Worm (Caenorhabditis elegans): Measurements from ENCODE around the gene mob-2.

mob-2 gene

ce11 chrX:13206911-13207310 lies 37.0 kb upstream of the mob-2 start:
- TF ChIP-seq aha-1 (tag) (peak; percentile 16), dpl-1 (GFP tag; optimal IDR thresholded peaks at IDR 0.05) (no peak)

DNA sequence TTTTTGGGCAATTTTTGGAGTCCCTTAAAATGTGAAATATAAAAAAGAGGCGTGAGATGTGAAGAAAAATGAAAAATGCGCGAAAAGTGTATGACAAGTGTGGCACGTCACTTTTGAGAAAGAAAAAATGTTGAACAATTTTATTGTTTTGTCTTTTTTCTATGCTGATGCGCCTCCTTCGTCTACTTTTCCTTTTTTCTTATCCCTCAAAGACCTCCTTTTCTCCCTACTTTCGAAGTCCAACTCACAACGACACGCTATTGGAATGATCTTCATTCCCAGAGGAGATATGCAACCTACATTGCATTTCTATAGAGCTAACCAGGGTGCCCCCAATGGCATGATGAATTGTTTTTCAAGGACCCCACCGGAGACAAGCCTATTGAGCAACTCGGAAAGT lies 36.1 kb upstream of the mob-2 start:
- TF ChIP-seq mep-1 (tag; optimal IDR thresholded peaks at IDR 0.05), result peak; percentile 23
- no peak for TF ChIP-seq ZK337.2 (GFP tag; IDR thresholded peaks at IDR 0.05)

DNA sequence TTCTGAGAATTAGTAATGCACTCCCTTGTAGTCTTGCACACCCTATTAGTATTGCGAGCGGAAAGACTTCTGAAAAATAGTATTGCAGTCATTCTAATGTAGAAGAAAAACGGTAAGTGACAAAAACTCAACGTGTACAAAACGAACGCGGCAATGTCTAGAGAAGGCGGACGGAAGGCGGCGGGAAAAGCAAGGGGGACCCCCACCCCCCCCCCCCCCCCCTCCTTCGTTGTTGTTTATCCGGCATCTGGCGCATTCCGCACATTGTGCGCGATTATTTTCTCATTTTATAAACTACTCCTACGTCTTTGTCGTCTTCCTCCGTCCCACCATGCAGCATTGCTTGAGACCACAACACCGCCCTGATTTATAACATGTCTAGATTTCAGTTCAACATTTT lies 32.4 kb upstream of the mob-2 start:
- TF ChIP-seq set-16 (GFP tag; IDR thresholded peaks at IDR 0.05) (peak; percentile 89), lin-39 (tag; optimal IDR thresholded peaks at IDR 0.05) (no peak), mes-2 (tag; optimal IDR thresholded peaks at IDR 0.05; ENCODE audit: poor library complexity, severe bottlenecking) (no peak)

DNA sequence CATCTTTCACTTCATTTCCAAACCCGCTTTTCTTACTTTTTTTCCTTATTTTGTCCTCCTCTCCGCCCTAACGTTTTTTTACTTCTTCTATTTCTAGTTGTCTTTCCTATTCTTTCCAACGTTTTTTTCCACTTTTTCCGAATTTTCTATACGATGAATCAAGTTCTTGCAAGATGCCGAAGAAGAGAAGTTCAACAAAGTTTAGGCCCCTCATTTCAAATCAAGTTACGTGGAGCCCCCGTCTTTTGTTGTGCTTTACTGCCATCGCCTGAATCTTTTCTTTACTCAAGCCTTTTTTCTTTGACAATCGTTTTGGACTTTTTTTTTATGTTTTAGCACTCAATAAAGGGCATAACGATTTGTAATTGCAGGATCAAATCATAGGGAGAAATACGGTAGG lies 31.5 kb upstream of the mob-2 start, which contains the start of gene unc-9:
unc-9 (plus strand) TSS at position 370 of the 400 bp plus-strand sequence.
- TF ChIP-seq ces-1 (GFP tag; optimal IDR thresholded peaks at IDR 0.05) (no peak), fkh-10 (GFP tag; optimal IDR thresholded peaks at IDR 0.05) (peak; percentile 65)

ce11 chrX:13200312-13200711 lies 30.4 kb upstream of the mob-2 start:
- no peak for TF ChIP-seq F44E2.7 (GFP tag; IDR thresholded peaks at IDR 0.05)
- TF ChIP-seq hmg-1.1 (GFP tag; IDR thresholded peaks at IDR 0.05), result no peak
- no peak for TF ChIP-seq F10B5.3 (tag; optimal IDR thresholded peaks at IDR 0.05)
- peak in 1 of 2 experiments; percentile 24 for TF ChIP-seq daf-16 (GFP tag; optimal IDR thresholded peaks at IDR 0.05)
- TF ChIP-seq daf-16 (tag; optimal IDR thresholded peaks at IDR 0.05), result no peak
- TF ChIP-seq unc-62 (GFP tag; optimal IDR thresholded peaks at IDR 0.05 in 1 of 2), result peak in 1 of 2 experiments; percentile 50
- TF ChIP-seq unc-62 (tag; optimal IDR thresholded peaks at IDR 0.05), result no peak
- no peak for TF ChIP-seq T20F7.1 (GFP tag; optimal IDR thresholded peaks at IDR 0.05)
- TF ChIP-seq nhr-25 (tag; optimal IDR thresholded peaks at IDR 0.05; ENCODE audit: borderline replicate concordance, insufficient read depth), result no peak
- TF ChIP-seq F26F4.8 (GFP tag; conservative IDR thresholded peaks at IDR 0.05), result no peak
- TF ChIP-seq aha-1 (tag), result peak; percentile 57
- TF ChIP-seq pha-4 (GFP tag; IDR thresholded peaks at IDR 0.05), result no peak
- TF ChIP-seq pha-4 (tag; optimal IDR thresholded peaks at IDR 0.05), result no peak
- no peak for TF ChIP-seq spr-1 (tag; optimal IDR thresholded peaks at IDR 0.05)
- no peak for TF ChIP-seq unc-39 (tag; optimal IDR thresholded peaks at IDR 0.05)
- no peak for TF ChIP-seq zip-11 (GFP tag; IDR thresholded peaks at IDR 0.05)
- no peak for TF ChIP-seq nhr-77 (tag; optimal IDR thresholded peaks at IDR 0.05)
- TF ChIP-seq dmd-6 (GFP tag; IDR thresholded peaks at IDR 0.05), result no peak
- TF ChIP-seq nhr-76 (tag; optimal IDR thresholded peaks at IDR 0.05), result no peak

- no peak for TF ChIP-seq nhr-111 (GFP tag; optimal IDR thresholded peaks at IDR 0.05)
- no peak for TF ChIP-seq nhr-11 (tag; optimal IDR thresholded peaks at IDR 0.05)
- no peak for TF ChIP-seq snpc-1.2 (GFP tag; IDR thresholded peaks at IDR 0.05)
- TF ChIP-seq unc-62 (GFP tag; optimal IDR thresholded peaks at IDR 0.05 in 1 of 2), result peak in 1 of 2 experiments; percentile 64
- no peak for TF ChIP-seq unc-62 (tag; optimal IDR thresholded peaks at IDR 0.05)
- TF ChIP-seq nhr-28 (tag; optimal IDR thresholded peaks at IDR 0.05), result no peak
- no peak for TF ChIP-seq attf-4 (tag; optimal IDR thresholded peaks at IDR 0.05)
Measured at ce11 chrX:13198134-13198533, 28.3 kb upstream of the mob-2 start.

DNA sequence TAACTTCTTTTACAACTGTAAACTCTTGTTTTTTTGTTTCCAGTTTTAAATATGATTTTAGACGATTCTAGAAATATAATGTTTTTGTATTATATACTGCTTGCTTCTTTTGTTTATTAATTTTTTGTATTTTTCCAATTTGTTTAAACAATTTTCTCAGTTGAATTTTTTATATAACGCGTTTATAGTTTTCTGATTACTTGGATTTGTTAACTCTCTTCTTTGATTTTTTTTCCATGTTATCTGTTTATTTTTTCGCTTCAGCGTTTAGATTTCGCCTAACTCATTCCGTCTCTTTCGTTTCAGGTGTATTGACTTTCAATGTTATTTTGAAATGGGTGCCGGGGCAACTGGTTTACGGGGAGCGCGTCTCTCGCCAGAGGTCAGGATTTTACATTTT lies 21.0 kb upstream of the mob-2 start, which contains the start of gene gpa-6:
gpa-6 (plus strand) TSS at position 301 of the 400 bp plus-strand sequence.
- TF ChIP-seq rbr-2 (tag; optimal IDR thresholded peaks at IDR 0.05) (no peak), mes-2 (tag; optimal IDR thresholded peaks at IDR 0.05; ENCODE audit: poor library complexity, severe bottlenecking) (no peak), snpc-1.2 (GFP tag; IDR thresholded peaks at IDR 0.05) (no peak), aha-1 (tag) (no peak), sdz-12 (GFP tag; optimal IDR thresholded peaks at IDR 0.05) (no peak), lin-1 (GFP tag; IDR thresholded peaks at IDR 0.05) (no peak), zip-2 (tag; optimal IDR thresholded peaks at IDR 0.05) (no peak), nhr-48 (tag; optimal IDR thresholded peaks at IDR 0.05) (no peak), hmg-1.1 (GFP tag; IDR thresholded peaks at IDR 0.05) (no peak), daf-12 (tag; optimal IDR thresholded peaks at IDR 0.05) (no peak), attf-4 (tag; optimal IDR thresholded peaks at IDR 0.05) (no peak), fos-1 (tag; optimal IDR thresholded peaks at IDR 0.05) (no peak), hlh-11 (tag; optimal IDR thresholded peaks at IDR 0.05) (no peak), dmd-9 (GFP tag; IDR thresholded peaks at IDR 0.05) (no peak), skn-1 (tag; optimal IDR thresholded peaks at IDR 0.05) (no peak), T20F7.1 (GFP tag; optimal IDR thresholded peaks at IDR 0.05) (no peak)

All from whole organism, L4 larva.